Fruit fly (Drosophila melanogaster): ENCODE measurements around the gene Ccn.

DNA sequence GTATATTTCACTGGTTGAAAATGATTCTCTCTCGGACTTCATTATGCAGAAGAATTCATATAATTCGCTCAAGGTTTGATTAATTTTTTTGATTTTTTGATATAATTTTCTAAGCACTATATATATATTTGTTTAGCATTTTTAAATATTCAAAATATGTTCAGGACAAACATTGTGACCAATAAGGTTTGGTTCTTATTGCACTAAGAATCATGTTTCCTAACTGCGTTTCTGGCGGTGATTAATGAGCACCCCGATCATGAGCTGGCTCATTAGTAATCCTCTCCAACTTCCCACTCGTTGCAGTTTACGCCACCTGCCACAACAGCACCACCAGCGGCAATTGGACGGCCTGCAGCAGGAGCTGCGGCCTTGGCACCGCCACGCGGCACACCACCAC is 39.5 kb downstream of the Ccn start, which contains the start of gene CG6052:
- TF ChIP-seq CTCF (optimal IDR thresholded peaks at IDR 0.05) (no peak), CG8478 (optimal IDR thresholded peaks at IDR 0.05) (no peak)

Data from S2 (cell line).